Fruit fly (Drosophila melanogaster) whole organism, embryonic: Measurements from ENCODE around the gene CG4278.

Experiments used
- ATbp ChIP-seq: fragments of 200-800 bp; sonication (Bioruptor generic); optimal IDR thresholded peaks from 2 replicates; lab custom pipeline; 2017; ENCODE audit warnings: missing biosample characterization, mild to moderate bottlenecking, missing genetic modification characterization, missing genetic modification reagents
- CG11093 ChIP-seq: fragments of 200-800 bp; sonication (Bioruptor generic); IDR thresholded peaks from 3 replicates; pipeline ENCODE4 v1.3.6; 2022; ENCODE audit warnings: missing biosample characterization, missing genetic modification characterization
- CG12942 ChIP-seq: fragments of 200-800 bp; sonication (Bioruptor generic); optimal IDR thresholded peaks from 3 replicates; lab custom pipeline; 2016; ENCODE audit warnings: missing biosample characterization, missing genetic modification characterization
- CG14050 ChIP-seq: fragments of 200-800 bp; sonication (Bioruptor generic); IDR thresholded peaks from 3 replicates; pipeline ENCODE4 v1.3.6; 2022; ENCODE audit warnings: missing biosample characterization, missing genetic modification characterization
- CG14860 ChIP-seq: fragments of 200-800 bp; sonication (Bioruptor generic); IDR thresholded peaks from 3 replicates; pipeline ENCODE4 v1.3.6; 2022; ENCODE audit warnings: missing biosample characterization, missing genetic modification characterization; ENCODE audit not compliant: partially characterized antibody
- CG17802 ChIP-seq: fragments of 200-800 bp; sonication (Bioruptor generic); optimal IDR thresholded peaks from 2 replicates; lab custom pipeline; 2018; ENCODE audit warnings: missing biosample characterization, mild to moderate bottlenecking, missing genetic modification characterization, moderate library complexity
- CG17912 ChIP-seq: fragments of 200-800 bp; sonication (Bioruptor generic); optimal IDR thresholded peaks from 2 replicates; lab custom pipeline; 2018; ENCODE audit warnings: missing biosample characterization, mild to moderate bottlenecking, missing genetic modification characterization
- CG1832 ChIP-seq: fragments of 200-800 bp; sonication (Bioruptor generic); optimal IDR thresholded peaks from 2 replicates; lab custom pipeline; 2017; ENCODE audit warnings: missing biosample characterization, mild to moderate bottlenecking, missing genetic modification characterization, inconsistent platforms
- CG30431 ChIP-seq: fragments of 200-800 bp; sonication (Bioruptor generic); optimal IDR thresholded peaks from 2 replicates; lab custom pipeline; 2017; ENCODE audit warnings: missing biosample characterization, missing genetic modification characterization
- CG32767 ChIP-seq: fragments of 200-800 bp; sonication (Bioruptor generic); IDR thresholded peaks from 2 replicates; pipeline ENCODE4 v1.3.6; 2022; ENCODE audit warnings: missing biosample characterization, missing genetic modification characterization
- CG33557 ChIP-seq: fragments of 200-800 bp; sonication (Bioruptor generic); optimal IDR thresholded peaks from 2 replicates; lab custom pipeline; 2019; ENCODE audit warnings: missing biosample characterization, mild to moderate bottlenecking, missing genetic modification characterization, moderate library complexity
- CG34376 ChIP-seq: fragments of 200-800 bp; sonication (Bioruptor generic); optimal IDR thresholded peaks from 2 replicates; lab custom pipeline; 2018; ENCODE audit warnings: missing biosample characterization, mild to moderate bottlenecking, missing genetic modification characterization
- CG3838 ChIP-seq: fragments of 200-800 bp; sonication (Bioruptor generic); optimal IDR thresholded peaks from 3 replicates; lab custom pipeline; 2016; ENCODE audit warnings: missing biosample characterization, missing genetic modification characterization
- CG3847 ChIP-seq: fragments of 200-800 bp; sonication (Bioruptor generic); IDR thresholded peaks from 2 replicates; pipeline ENCODE4 v1.3.6; 2022; ENCODE audit warnings: missing biosample characterization, missing genetic modification characterization
- CG43689 ChIP-seq: fragments of 200-800 bp; sonication (Bioruptor generic); IDR thresholded peaks from 2 replicates; pipeline ENCODE4 v1.3.6; 2022; ENCODE audit warnings: missing biosample characterization, missing genetic modification characterization
- CG6765 ChIP-seq: fragments of 200-800 bp; sonication (Bioruptor generic); optimal IDR thresholded peaks from 3 replicates; lab custom pipeline; 2017; ENCODE audit warnings: missing biosample characterization, mild to moderate bottlenecking, missing genetic modification characterization
- CG7271 ChIP-seq: fragments of 200-800 bp; sonication (Bioruptor generic); optimal IDR thresholded peaks from 2 replicates; lab custom pipeline; 2018; ENCODE audit warnings: missing biosample characterization, mild to moderate bottlenecking, missing genetic modification characterization, moderate library complexity
- CG8359 ChIP-seq: fragments of 200-800 bp; sonication (Bioruptor generic); optimal IDR thresholded peaks from 2 replicates; lab custom pipeline; 2017; ENCODE audit warnings: missing biosample characterization, mild to moderate bottlenecking, missing genetic modification characterization, borderline replicate concordance
- CG8924 ChIP-seq: fragments of 200-800 bp; optimal IDR thresholded peaks from 3 replicates; lab custom pipeline; 2019; ENCODE audit warnings: missing biosample characterization, mild to moderate bottlenecking, missing genetic modification characterization, moderate library complexity
- CG9437 ChIP-seq: fragments of 200-800 bp; sonication (Bioruptor generic); optimal IDR thresholded peaks from 2 replicates; lab custom pipeline; 2018; ENCODE audit warnings: missing biosample characterization, mild to moderate bottlenecking, missing genetic modification characterization
- CG9932 ChIP-seq: fragments of 200-800 bp; sonication (Bioruptor generic); IDR thresholded peaks from 2 replicates; pipeline ENCODE4 v1.3.6; 2022; ENCODE audit warnings: missing biosample characterization, missing genetic modification characterization
- Dip2 ChIP-seq: fragments of 200-800 bp; sonication (Bioruptor generic); IDR thresholded peaks from 2 replicates; pipeline ENCODE4 v1.3.6; 2022; ENCODE audit warnings: missing biosample characterization, missing genetic modification characterization
- Dll ChIP-seq: fragments of 200-800 bp; sonication (Bioruptor generic); IDR thresholded peaks from 4 replicates; pipeline ENCODE4 v1.3.6; 2022; ENCODE audit warnings: missing biosample characterization, missing genetic modification characterization; ENCODE audit not compliant: partially characterized antibody
- GATAe ChIP-seq: fragments of 200-800 bp; sonication (Bioruptor generic); conservative IDR thresholded peaks from 2 replicates; pipeline ENCODE4 v1.3.6; 2022; ENCODE audit warnings: missing biosample characterization, missing genetic modification characterization
- MESR4 ChIP-seq: fragments of 200-800 bp; sonication (Bioruptor generic); optimal IDR thresholded peaks from 2 replicates; lab custom pipeline; 2018; ENCODE audit warnings: missing biosample characterization, mild to moderate bottlenecking, missing genetic modification characterization, moderate library complexity
- Rfx ChIP-seq: fragments of 200-800 bp; sonication (Bioruptor generic); IDR thresholded peaks from 2 replicates; pipeline ENCODE4 v1.3.6; 2022; ENCODE audit warnings: missing biosample characterization, missing genetic modification characterization
- Rx ChIP-seq: fragments of 200-800 bp; sonication (Bioruptor generic); IDR thresholded peaks from 2 replicates; pipeline ENCODE4 v1.3.6; 2022; ENCODE audit warnings: missing biosample characterization, missing genetic modification characterization
- Sox100B ChIP-seq: fragments of 200-800 bp; sonication (Bioruptor generic); optimal IDR thresholded peaks from 3 replicates; lab custom pipeline; 2018; ENCODE audit warnings: missing biosample characterization, mild to moderate bottlenecking, missing genetic modification characterization
- Sry-β ChIP-seq: fragments of 200-800 bp; sonication (Bioruptor generic); optimal IDR thresholded peaks from 2 replicates; lab custom pipeline; 2018; ENCODE audit warnings: missing biosample characterization, mild to moderate bottlenecking, missing genetic modification characterization, moderate library complexity
- Stat92E ChIP-seq, 3 experiments: fragments of >200 bp in 2 of 3; fragments of 200-800 bp in 1 of 3; sonication (Bioruptor generic) in 1 of 3; optimal IDR thresholded peaks; 2 replicates each; lab custom pipeline; 2017 to 2019; ENCODE audit warnings: missing biosample characterization in 3 of 3, missing genetic modification characterization in 3 of 3, mild to moderate bottlenecking in 1 of 3, moderate library complexity in 1 of 3
- Vsx1 ChIP-seq: fragments of 200-800 bp; sonication (Bioruptor generic); optimal IDR thresholded peaks from 2 replicates; lab custom pipeline; 2017; ENCODE audit warnings: missing biosample characterization, mild to moderate bottlenecking, missing genetic modification characterization, missing genetic modification reagents
- cato ChIP-seq: fragments of 200-800 bp; sonication (Bioruptor generic); optimal IDR thresholded peaks from 2 replicates; lab custom pipeline; 2016; ENCODE audit warnings: missing biosample characterization, missing genetic modification characterization, borderline replicate concordance
- chinmo ChIP-seq: fragments of 200-800 bp; sonication (Bioruptor generic); IDR thresholded peaks from 4 replicates; pipeline ENCODE4 v1.3.6; 2022; ENCODE audit warnings: missing biosample characterization, missing genetic modification characterization; ENCODE audit not compliant: partially characterized antibody
- dm ChIP-seq: fragments of 200-800 bp; sonication (Bioruptor generic); optimal IDR thresholded peaks from 3 replicates; lab custom pipeline; 2016; ENCODE audit warnings: missing biosample characterization, missing genetic modification characterization
- dmrt11E ChIP-seq: fragments of 200-800 bp; sonication (Bioruptor generic); optimal IDR thresholded peaks from 3 replicates; lab custom pipeline; 2018; ENCODE audit warnings: missing biosample characterization, mild to moderate bottlenecking, missing genetic modification characterization, moderate library complexity
- fd102C ChIP-seq: fragments of 200-800 bp; sonication (Bioruptor generic); optimal IDR thresholded peaks from 2 replicates; lab custom pipeline; 2018; ENCODE audit warnings: missing biosample characterization, mild to moderate bottlenecking, missing genetic modification characterization, moderate library complexity
- gce ChIP-seq: fragments of 200-800 bp; sonication (Bioruptor generic); IDR thresholded peaks from 3 replicates; pipeline ENCODE4 v1.3.6; 2022; ENCODE audit warnings: missing biosample characterization, missing genetic modification characterization
- h ChIP-seq: fragments of >200 bp; optimal IDR thresholded peaks from 2 replicates; lab custom pipeline; 2017
- jing ChIP-seq: fragments of 200-800 bp; sonication (Bioruptor generic); optimal IDR thresholded peaks from 2 replicates; lab custom pipeline; 2018; ENCODE audit warnings: missing biosample characterization, mild to moderate bottlenecking, missing genetic modification characterization
- lilli ChIP-seq: fragments of 200-800 bp; sonication (Bioruptor generic); optimal IDR thresholded peaks from 3 replicates; lab custom pipeline; 2016; ENCODE audit warnings: missing biosample characterization, missing genetic modification characterization
- lola ChIP-seq, 3 experiments: fragments of >200 bp in 2 of 3; fragments of 200-800 bp in 1 of 3; sonication (Bioruptor generic) in 1 of 3; optimal IDR thresholded peaks; 2 replicates each; lab custom pipeline; 2017 to 2019; ENCODE audit warnings: missing biosample characterization in 3 of 3, missing genetic modification characterization in 3 of 3, mild to moderate bottlenecking in 1 of 3, moderate library complexity in 1 of 3
- mld ChIP-seq: fragments of 200-800 bp; sonication (Bioruptor generic); IDR thresholded peaks from 3 replicates; pipeline ENCODE4 v1.3.6; 2022; ENCODE audit warnings: missing biosample characterization, missing genetic modification characterization; ENCODE audit not compliant: partially characterized antibody
- nom ChIP-seq: fragments of 200-800 bp; sonication (Bioruptor generic); optimal IDR thresholded peaks from 2 replicates; lab custom pipeline; 2017; ENCODE audit warnings: missing biosample characterization, missing genetic modification characterization, mild to moderate bottlenecking, moderate library complexity, missing genetic modification reagents
- peb ChIP-seq: fragments of 200-800 bp; sonication (Bioruptor generic); IDR thresholded peaks from 2 replicates; pipeline ENCODE4 v1.3.6; 2022; ENCODE audit warnings: missing biosample characterization, missing genetic modification characterization
- sens ChIP-seq: fragments of 200-800 bp; sonication (Bioruptor generic); peaks from one replicate; lab custom pipeline; 2016; ENCODE audit warnings: missing biosample characterization, missing genetic modification characterization
- sr ChIP-seq: fragments of 200-800 bp; sonication (Bioruptor generic); IDR thresholded peaks from 3 replicates; pipeline ENCODE4 v1.3.6; 2022; ENCODE audit warnings: missing biosample characterization, missing genetic modification characterization
- trh ChIP-seq: fragments of 200-800 bp; sonication (Bioruptor generic); optimal IDR thresholded peaks from 2 replicates; lab custom pipeline; 2016; ENCODE audit warnings: missing biosample characterization, missing genetic modification characterization
- unc-4 ChIP-seq: fragments of 200-800 bp; sonication (Bioruptor generic); IDR thresholded peaks from 2 replicates; pipeline ENCODE4 v1.3.6; 2022; ENCODE audit warnings: missing biosample characterization, missing genetic modification characterization; ENCODE audit not compliant: partially characterized antibody

Gene CG4278

DNA sequence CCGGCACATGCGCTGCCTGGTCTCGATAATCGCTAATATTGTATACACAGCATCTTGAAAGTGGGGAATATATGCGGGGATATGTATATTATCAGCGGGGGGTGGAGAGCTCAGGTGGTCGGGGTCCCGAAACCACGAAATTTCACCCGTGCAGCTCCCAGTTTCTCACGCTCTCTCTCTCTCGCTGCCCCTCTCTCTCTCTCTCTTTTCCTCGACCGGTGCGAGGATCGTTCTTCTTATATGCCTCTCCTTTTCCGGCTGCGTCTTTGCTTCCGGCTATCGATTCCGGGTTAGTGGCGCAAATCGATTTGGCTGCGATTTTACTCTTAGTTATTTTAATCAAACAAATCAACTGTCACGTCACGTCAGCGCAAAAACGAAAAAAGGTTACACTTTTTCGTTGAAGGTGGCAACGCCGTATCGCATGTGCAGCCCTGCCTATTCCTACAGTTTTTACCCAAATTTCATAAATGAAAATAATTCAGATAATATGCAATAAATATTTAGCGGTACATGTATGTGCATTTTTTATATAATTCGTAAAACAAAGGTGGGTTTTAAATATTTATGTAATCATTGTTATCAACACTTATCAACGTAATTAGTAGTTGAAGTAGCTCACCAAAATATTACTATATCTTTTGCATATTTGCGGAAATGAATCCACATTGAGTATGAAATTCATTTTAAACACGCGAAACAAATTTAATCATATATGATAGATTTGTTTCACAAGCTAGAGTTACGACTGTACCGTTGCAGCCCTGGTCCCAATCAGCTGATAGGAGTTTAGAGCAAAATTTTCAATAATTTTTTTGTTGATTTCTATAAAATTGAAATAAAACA, 27.2 kb upstream of the CG4278 start, which contains the start of the genes heix and CG17328 (continued):
- peak; percentile 57 for TF ChIP-seq CG1832
- TF ChIP-seq CG3847 (GFP tag; lab: Robert Waterston, UW): peak; percentile 69; the same call in 1 of the 2 replicates
- peak in 1 of 3 experiments; percentile 70 for TF ChIP-seq lola (GFP tag; optimal IDR thresholded peaks at IDR 0.05; lab: Kevin White, UChicago)
- TF ChIP-seq sr (GFP tag; lab: Robert Waterston, UW): no peak
- peak; percentile 92 for TF ChIP-seq CG9437 (GFP tag; lab: Kevin White, UChicago)
- no peak for TF ChIP-seq h (lab: Kevin White, UChicago)
- peak; percentile 52 for TF ChIP-seq Rx (GFP tag; lab: Robert Waterston, UW)
- no peak for TF ChIP-seq CG8359 (GFP tag; lab: Kevin White, UChicago)
- no peak for TF ChIP-seq unc-4 (GFP tag; lab: Robert Waterston, UW)
- peak; percentile 25 for TF ChIP-seq trh
- TF ChIP-seq MESR4 (GFP tag; lab: Kevin White, UChicago): peak; percentile 83
- TF ChIP-seq CG7271 (tag; lab: Kevin White, UChicago): peak; percentile 6
- peak; percentile 24 for TF ChIP-seq CG17802 (tag; lab: Kevin White, UChicago)
- TF ChIP-seq CG6765: no peak
- TF ChIP-seq peb: 0 out of 2 replicates have a peak, but pooled peaks have one; percentile 24
- TF ChIP-seq sens (GFP tag; lab: Kevin White, UChicago): peak; percentile 94
- TF ChIP-seq CG32767: no peak; the same call in 1 of the 2 replicates
- peak; percentile 19 for TF ChIP-seq CG30431 (GFP tag; lab: Kevin White, UChicago)
- TF ChIP-seq dm (GFP tag; lab: Kevin White, UChicago): peak; percentile 26
- no peak for TF ChIP-seq Stat92E (GFP tag; optimal IDR thresholded peaks at IDR 0.05; lab: Kevin White, UChicago)
- TF ChIP-seq CG14050 (GFP tag; lab: Robert Waterston, UW): peak; percentile 54
- TF ChIP-seq Dll (GFP tag; lab: Robert Waterston, UW): peak; percentile 49; the same call in 1 of the 4 replicates
- TF ChIP-seq jing (GFP tag; lab: Kevin White, UChicago): no peak
- peak; percentile 85 for TF ChIP-seq Rfx (GFP tag; lab: Robert Waterston, UW)
- peak; percentile 89 for TF ChIP-seq CG9932 (GFP tag; lab: Robert Waterston, UW)
- TF ChIP-seq lilli: peak; percentile 84
- peak; percentile 69 for TF ChIP-seq cato
- TF ChIP-seq CG12942: peak; percentile 57
- peak; percentile 70 for TF ChIP-seq Sox100B
- TF ChIP-seq CG14860 (GFP tag; lab: Robert Waterston, UW): no peak
- peak; percentile 82 for TF ChIP-seq CG8924
- TF ChIP-seq fd102C (GFP tag; lab: Kevin White, UChicago): no peak
- no peak for TF ChIP-seq CG43689 (GFP tag; lab: Robert Waterston, UW)
- no peak for TF ChIP-seq CG3838 (GFP tag; lab: Kevin White, UChicago)
- no peak for TF ChIP-seq GATAe (GFP tag; lab: Robert Waterston, UW)
- TF ChIP-seq CG11093: peak; percentile 61; the same call in 2 of the 3 replicates
- peak; percentile 25 for TF ChIP-seq nom (GFP tag; lab: Kevin White, UChicago)
- peak; percentile 47 for TF ChIP-seq CG17912
- peak; percentile 36 for TF ChIP-seq CG33557 (GFP tag; lab: Kevin White, UChicago)
- TF ChIP-seq Dip2 (GFP tag; lab: Robert Waterston, UW): no peak
- peak; percentile 61 for TF ChIP-seq CG34376
- TF ChIP-seq chinmo (GFP tag; lab: Robert Waterston, UW): no peak
- no peak for TF ChIP-seq ATbp (GFP tag; lab: Kevin White, UChicago)
- no peak for TF ChIP-seq gce (GFP tag; lab: Robert Waterston, UW)
- no peak for TF ChIP-seq Vsx1 (GFP tag; lab: Kevin White, UChicago)
- TF ChIP-seq Sry-β: no peak
- no peak for TF ChIP-seq mld (GFP tag; lab: Robert Waterston, UW)
- peak; percentile 59 for TF ChIP-seq dmrt11E (tag; lab: Kevin White, UChicago)
